Worm (Caenorhabditis elegans): ENCODE measurements around the gene abu-9.

DNA sequence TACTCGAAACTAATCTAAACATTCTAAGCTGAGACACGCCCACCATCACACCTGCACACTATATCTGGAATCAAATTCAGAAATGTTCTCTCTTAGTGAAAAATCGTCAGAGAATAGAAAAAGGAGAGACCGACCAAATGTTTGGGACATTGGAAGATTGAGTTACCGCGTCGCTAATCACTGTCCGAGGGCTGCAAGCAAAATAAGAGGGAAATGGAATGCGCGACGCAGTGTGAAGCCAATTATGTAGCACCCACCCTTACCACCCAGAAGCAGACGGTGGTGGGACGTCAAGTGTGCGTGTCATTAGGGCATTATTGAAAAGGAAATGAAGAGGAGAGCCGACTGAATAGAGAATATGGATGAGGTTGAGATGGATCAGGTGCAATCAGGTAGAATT lies 10.3 kb upstream of the abu-9 start:
- TF ChIP-seq sup-37 (GFP tag; optimal IDR thresholded peaks at IDR 0.05) (no peak), snpc-4 (tag; optimal IDR thresholded peaks at IDR 0.05) (no peak), efl-1 (optimal IDR thresholded peaks at IDR 0.05) (no peak), efl-1 (GFP tag; optimal IDR thresholded peaks at IDR 0.05 in 1 of 2) (no peak), lin-39 (tag; optimal IDR thresholded peaks at IDR 0.05) (no peak), zag-1 (tag; optimal IDR thresholded peaks at IDR 0.05) (no peak), fkh-10 (GFP tag; optimal IDR thresholded peaks at IDR 0.05) (no peak), blmp-1 (tag; optimal IDR thresholded peaks at IDR 0.05) (no peak), vab-15 (tag; optimal IDR thresholded peaks at IDR 0.05) (no peak), rnt-1 (tag; optimal IDR thresholded peaks at IDR 0.05) (no peak), nhr-77 (tag; optimal IDR thresholded peaks at IDR 0.05) (no peak)
